Fruit fly (Drosophila melanogaster): ENCODE measurements around the gene LanB1.
A peak's percentile ranks its signal among the peaks of the same experiment; 100 is the strongest.

The LanB1 gene

DNA sequence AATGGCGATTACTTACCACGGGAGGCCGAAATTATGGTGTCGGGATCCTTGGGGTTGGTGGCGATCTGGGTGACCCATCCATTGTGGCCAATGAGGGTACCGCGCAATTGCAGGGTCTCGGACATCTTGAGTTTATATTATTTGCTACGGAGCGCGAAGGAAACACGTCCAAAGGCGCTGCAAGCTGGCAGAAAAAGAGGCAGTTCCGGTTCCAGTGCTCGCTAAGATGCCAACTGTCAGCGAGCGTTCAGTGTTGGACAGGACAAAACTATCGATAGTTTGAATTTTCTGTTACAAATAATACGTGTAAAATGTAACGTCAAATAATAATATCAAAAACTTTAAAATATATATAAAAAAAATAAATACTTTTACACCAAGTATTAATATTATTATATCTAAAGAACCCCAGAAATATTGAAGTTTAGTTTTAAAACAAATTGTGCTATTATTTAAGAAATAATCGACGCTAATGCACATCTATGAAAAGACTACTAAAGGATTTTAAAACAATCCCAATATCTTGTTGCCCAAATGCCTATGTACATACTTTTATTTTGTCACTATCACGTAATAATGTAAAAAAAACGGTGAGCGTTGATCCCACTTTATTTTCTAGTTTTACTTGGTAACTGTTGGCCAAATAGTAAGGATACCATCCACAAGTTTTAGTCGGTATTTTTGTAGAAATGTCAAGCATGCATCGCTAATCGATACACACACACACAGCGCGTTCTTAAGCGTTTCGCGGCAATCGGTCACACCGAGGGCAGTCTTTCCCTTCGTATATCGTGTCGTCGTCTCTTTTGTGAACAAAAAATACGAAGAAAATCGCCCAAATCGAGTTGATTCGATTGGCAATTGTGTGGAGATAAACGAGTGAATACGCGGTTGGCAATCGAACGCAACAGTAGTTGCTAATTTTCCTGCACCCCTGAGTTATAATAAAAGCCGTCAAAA, 16.1 kb downstream of the LanB1 start, which contains the start of the genes Rack1 and mts (continued):
- TF ChIP-seq Gug (GFP tag; IDR thresholded peaks at IDR 0.05) (no peak), CG3032 (tag; optimal IDR thresholded peaks at IDR 0.05) (peak; percentile 60), fd59A (GFP tag; optimal IDR thresholded peaks at IDR 0.05) (no peak), CG10669 (GFP tag; optimal IDR thresholded peaks at IDR 0.05) (peak; percentile 71), CG34406 (GFP tag; optimal IDR thresholded peaks at IDR 0.05) (peak; percentile 73), vri (GFP tag; optimal IDR thresholded peaks at IDR 0.05) (peak; percentile 77), CG6276 (GFP tag; optimal IDR thresholded peaks at IDR 0.05) (peak; percentile 12), Met (GFP tag; optimal IDR thresholded peaks at IDR 0.05) (peak; percentile 78), CG9139 (GFP tag; optimal IDR thresholded peaks at IDR 0.05) (peak; percentile 82), Ets96B (tag; optimal IDR thresholded peaks at IDR 0.05) (no peak)

DNA sequence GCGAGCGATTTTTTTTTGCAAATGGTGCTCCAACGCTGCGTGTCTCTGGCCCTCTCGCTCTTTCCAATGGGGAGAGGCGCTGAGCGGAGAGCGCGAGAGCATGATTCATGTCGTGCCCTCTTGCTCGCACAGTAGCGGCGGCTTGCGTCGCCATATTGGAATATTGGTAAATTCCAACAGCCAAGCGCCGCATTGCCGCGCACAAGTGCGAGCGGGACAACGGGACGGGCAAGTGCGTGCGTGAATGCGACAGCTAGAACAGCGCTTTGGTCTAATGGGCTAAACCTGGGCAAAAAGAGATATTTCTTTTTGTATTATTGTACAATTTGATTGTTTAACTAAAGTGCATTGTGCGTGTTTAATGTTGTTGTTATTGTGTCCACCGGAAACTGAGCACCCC, 17.0 kb downstream of the LanB1 start:
- TF ChIP-seq CG10631 (GFP tag; optimal IDR thresholded peaks at IDR 0.05): no peak
- no peak for TF ChIP-seq CG11294 (GFP tag; IDR thresholded peaks at IDR 0.05)
- TF ChIP-seq achi (GFP tag; optimal IDR thresholded peaks at IDR 0.05): no peak
- TF ChIP-seq Hr38 (GFP tag; optimal IDR thresholded peaks at IDR 0.05): no peak
- no peak for TF ChIP-seq CG7368 (GFP tag; optimal IDR thresholded peaks at IDR 0.05)
- TF ChIP-seq Sox14 (GFP tag; optimal IDR thresholded peaks at IDR 0.05): peak; percentile 53
- TF ChIP-seq topi (GFP tag; optimal IDR thresholded peaks at IDR 0.05): peak; percentile 36
- peak; percentile 25 for TF ChIP-seq dsx (GFP tag; optimal IDR thresholded peaks at IDR 0.05; ENCODE audit: poor library complexity, severe bottlenecking)
- TF ChIP-seq Hr4 (GFP tag; optimal IDR thresholded peaks at IDR 0.05): no peak
- no peak for TF ChIP-seq Sox15 (GFP tag; optimal IDR thresholded peaks at IDR 0.05)
- TF ChIP-seq Met (GFP tag; optimal IDR thresholded peaks at IDR 0.05): peak; percentile 28
- no peak for TF ChIP-seq cyc (GFP tag; optimal IDR thresholded peaks at IDR 0.05)
- no peak for TF ChIP-seq lz (GFP tag; optimal IDR thresholded peaks at IDR 0.05)
- no peak for TF ChIP-seq Blimp-1 (GFP tag; optimal IDR thresholded peaks at IDR 0.05)
- TF ChIP-seq CG6808 (GFP tag; optimal IDR thresholded peaks at IDR 0.05): peak; percentile 41
- TF ChIP-seq fd85E (GFP tag; optimal IDR thresholded peaks at IDR 0.05): no peak
- TF ChIP-seq CG15336 (GFP tag; IDR thresholded peaks at IDR 0.05): peak; percentile 53; the same call in 1 of the 2 replicates
- no peak for TF ChIP-seq CG6854 (GFP tag; optimal IDR thresholded peaks at IDR 0.05)
- peak; percentile 37 for TF ChIP-seq Eip75B (GFP tag; optimal IDR thresholded peaks at IDR 0.05)
- no peak for TF ChIP-seq spab (GFP tag; optimal IDR thresholded peaks at IDR 0.05)
- TF ChIP-seq fkh (GFP tag; optimal IDR thresholded peaks at IDR 0.05): peak; percentile 88
- no peak for TF ChIP-seq fd59A (GFP tag; optimal IDR thresholded peaks at IDR 0.05)
- peak; percentile 32 for TF ChIP-seq CG34406 (GFP tag; optimal IDR thresholded peaks at IDR 0.05)
- peak; percentile 76 for TF ChIP-seq svp (GFP tag)
- peak; percentile 77 for TF ChIP-seq Eip78C (GFP tag)
- TF ChIP-seq CG9139 (GFP tag; optimal IDR thresholded peaks at IDR 0.05): peak; percentile 30
- TF ChIP-seq CG16779 (tag; optimal IDR thresholded peaks at IDR 0.05): peak; percentile 25
- peak; percentile 2 for TF ChIP-seq CG6276 (GFP tag; optimal IDR thresholded peaks at IDR 0.05)
- peak; percentile 41 for TF ChIP-seq CG3032 (tag; optimal IDR thresholded peaks at IDR 0.05)
- peak; percentile 40 for TF ChIP-seq CG32006 (GFP tag; optimal IDR thresholded peaks at IDR 0.05)
- no peak for TF ChIP-seq acj6 (GFP tag; optimal IDR thresholded peaks at IDR 0.05)
- no peak for TF ChIP-seq esn (GFP tag; optimal IDR thresholded peaks at IDR 0.05)
- TF ChIP-seq vri (GFP tag; optimal IDR thresholded peaks at IDR 0.05): peak; percentile 83
- no peak for TF ChIP-seq CG11902 (GFP tag; optimal IDR thresholded peaks at IDR 0.05)
- TF ChIP-seq CG11762 (GFP tag; optimal IDR thresholded peaks at IDR 0.05; ENCODE audit: insufficient read depth): no peak
- peak; percentile 8 for TF ChIP-seq CG1621 (tag; optimal IDR thresholded peaks at IDR 0.05)
- TF ChIP-seq OdsH (GFP tag; optimal IDR thresholded peaks at IDR 0.05): no peak
- peak; percentile 66 for TF ChIP-seq eg (GFP tag; IDR thresholded peaks at IDR 0.05)
- TF ChIP-seq CG8119 (GFP tag; IDR thresholded peaks at IDR 0.05): peak; percentile 29; the same call in 1 of the 3 replicates
- TF ChIP-seq salr (GFP tag; optimal IDR thresholded peaks at IDR 0.05): peak; percentile 20 to 23
- TF ChIP-seq CG10669 (GFP tag; optimal IDR thresholded peaks at IDR 0.05): no peak
- TF ChIP-seq Eip93F (GFP tag; optimal IDR thresholded peaks at IDR 0.05): no peak
- TF ChIP-seq CG6792 (GFP tag; optimal IDR thresholded peaks at IDR 0.05): no peak
- TF ChIP-seq Ets96B (tag; optimal IDR thresholded peaks at IDR 0.05): peak; percentile 8
- peak; percentile 39 to 59 for TF ChIP-seq ss (GFP tag; optimal IDR thresholded peaks at IDR 0.05)

Data from whole organism, prepupa.